Worm (Caenorhabditis elegans) whole organism, L4/young adult: ENCODE results near the gene K08D12.3.

Source experiments
- W03F9.2 ChIP-seq: fragments of 150-350 bp; optimal IDR thresholded peaks from 2 replicates; lab custom pipeline; 2014; ENCODE audit warnings: missing biosample characterization, missing genetic modification characterization
- dao-5 ChIP-seq: sonication (generic microtip); optimal IDR thresholded peaks from 2 replicates; lab custom pipeline; 2016; ENCODE audit warnings: missing genotype, missing genetic modification characterization, moderate library complexity, missing compliant biosample characterization

DNA sequence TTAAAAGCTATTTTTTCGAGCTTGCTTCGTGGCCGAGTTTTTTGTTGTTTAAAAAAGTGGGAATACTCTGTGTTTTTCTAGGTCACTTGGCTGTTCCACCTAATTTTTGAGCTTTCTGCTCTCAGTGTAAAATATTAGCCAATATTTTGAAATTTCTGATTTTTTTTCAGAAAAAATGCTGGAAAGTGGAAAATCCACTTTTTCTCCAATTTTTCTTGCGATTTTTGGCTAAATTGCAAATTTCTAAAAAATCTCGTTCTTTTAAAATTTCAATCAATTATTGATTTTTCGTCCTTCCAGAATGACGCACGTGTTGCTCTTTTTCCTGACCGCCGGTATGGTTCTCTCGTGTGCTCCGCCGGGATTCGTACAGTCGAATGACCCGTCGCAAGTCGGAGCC, 3.1 kb upstream of the K08D12.3 start, which contains the start of gene K08D12.4:
- TF ChIP-seq W03F9.2 (tag; lab: Kevin White, UChicago) (no peak), dao-5 (tag; lab: Kevin White, UChicago) (no peak)
